Fruit fly (Drosophila melanogaster) whole organism, embryonic: ENCODE data around the gene CG31064.

Experiments
- Adf1 ChIP-seq: fragments of 200-800 bp; sonication (Bioruptor generic); IDR thresholded peaks from 2 replicates; pipeline ENCODE4 v1.3.6; 2022; ENCODE audit warnings: missing biosample characterization, missing genetic modification characterization
- Awh ChIP-seq: fragments of 200-800 bp; sonication (Bioruptor generic); IDR thresholded peaks from 2 replicates; pipeline ENCODE4, ENCODE4 v1.3.6; 2022; ENCODE audit warnings: missing biosample characterization, missing genetic modification characterization
- B-H2 ChIP-seq: fragments of 200-800 bp; sonication (Bioruptor generic); optimal IDR thresholded peaks from 2 replicates; lab custom pipeline; 2018; ENCODE audit warnings: missing biosample characterization, mild to moderate bottlenecking, missing genetic modification characterization
- CG10321 ChIP-seq: fragments of 200-800 bp; sonication (Bioruptor generic); IDR thresholded peaks from 2 replicates; pipeline ENCODE4 v1.3.6; 2022; ENCODE audit warnings: missing biosample characterization, missing genetic modification characterization
- CG15269 ChIP-seq: fragments of 200-800 bp; sonication (Bioruptor generic); optimal IDR thresholded peaks from 2 replicates; lab custom pipeline; 2018; ENCODE audit warnings: missing biosample characterization, mild to moderate bottlenecking, missing genetic modification characterization, moderate library complexity
- CG1602 ChIP-seq: fragments of 200-800 bp; sonication (Bioruptor generic); optimal IDR thresholded peaks from 3 replicates; lab custom pipeline; 2016; ENCODE audit warnings: missing biosample characterization, missing genetic modification characterization
- CG1647 ChIP-seq: fragments of 200-800 bp; sonication (Bioruptor generic); optimal IDR thresholded peaks from 3 replicates; lab custom pipeline; 2016; ENCODE audit warnings: missing biosample characterization, missing genetic modification characterization
- CG16813 ChIP-seq: fragments of 200-800 bp; sonication (Bioruptor generic); IDR thresholded peaks from 3 replicates; pipeline ENCODE4 v1.3.6; 2022; ENCODE audit warnings: missing biosample characterization, missing genetic modification characterization; ENCODE audit not compliant: partially characterized antibody
- CG1792 ChIP-seq: fragments of 200-800 bp; sonication (Bioruptor generic); optimal IDR thresholded peaks from 2 replicates; lab custom pipeline; 2016; ENCODE audit warnings: missing biosample characterization, missing genetic modification characterization
- CG18011 ChIP-seq: fragments of 200-800 bp; sonication (Bioruptor generic); optimal IDR thresholded peaks from 2 replicates; lab custom pipeline; 2017; ENCODE audit warnings: missing biosample characterization, missing genetic modification characterization, mild to moderate bottlenecking, moderate library complexity, missing genotype
- CG18599 ChIP-seq: fragments of 200-800 bp; sonication (Bioruptor generic); optimal IDR thresholded peaks from 3 replicates; lab custom pipeline; 2017; ENCODE audit warnings: missing biosample characterization, missing genetic modification characterization, mild to moderate bottlenecking, moderate library complexity, missing genetic modification reagents
- CG2120 ChIP-seq: fragments of 200-800 bp; sonication (Bioruptor generic); optimal IDR thresholded peaks from 3 replicates; lab custom pipeline; 2016; ENCODE audit warnings: missing biosample characterization, missing genetic modification characterization
- CG34376 ChIP-seq: fragments of 200-800 bp; sonication (Bioruptor generic); optimal IDR thresholded peaks from 2 replicates; lab custom pipeline; 2018; ENCODE audit warnings: missing biosample characterization, mild to moderate bottlenecking, missing genetic modification characterization
- CG3995 ChIP-seq: fragments of 200-800 bp; sonication (Bioruptor generic); optimal IDR thresholded peaks from 3 replicates; lab custom pipeline; 2016; ENCODE audit warnings: missing biosample characterization, missing genetic modification characterization
- CG42726 ChIP-seq: fragments of 200-800 bp; sonication (Bioruptor generic); IDR thresholded peaks from 2 replicates; pipeline ENCODE4 v1.3.6; 2022; ENCODE audit warnings: missing biosample characterization, missing genetic modification characterization; ENCODE audit not compliant: partially characterized antibody
- CG4282 ChIP-seq: fragments of 200-800 bp; sonication (Bioruptor generic); optimal IDR thresholded peaks from 2 replicates; lab custom pipeline; 2016; ENCODE audit warnings: missing biosample characterization, missing genetic modification characterization
- CG6854 ChIP-seq: fragments of 200-800 bp; sonication (Bioruptor generic); optimal IDR thresholded peaks from 3 replicates; lab custom pipeline; 2017; ENCODE audit warnings: missing biosample characterization, mild to moderate bottlenecking, missing genetic modification characterization
- CG7987 ChIP-seq: fragments of 200-800 bp; sonication (Bioruptor generic); optimal IDR thresholded peaks from 2 replicates; lab custom pipeline; 2018; ENCODE audit warnings: missing biosample characterization, mild to moderate bottlenecking, missing genetic modification characterization, moderate library complexity
- CG8924 ChIP-seq: fragments of 200-800 bp; optimal IDR thresholded peaks from 3 replicates; lab custom pipeline; 2019; ENCODE audit warnings: missing biosample characterization, mild to moderate bottlenecking, missing genetic modification characterization, moderate library complexity
- CG8944 ChIP-seq: fragments of 200-800 bp; sonication (Bioruptor generic); optimal IDR thresholded peaks from 3 replicates; lab custom pipeline; 2016; ENCODE audit warnings: missing biosample characterization, missing genetic modification characterization
- CG9609 ChIP-seq: fragments of 200-800 bp; sonication (Bioruptor generic); optimal IDR thresholded peaks from 3 replicates; lab custom pipeline; 2016; ENCODE audit warnings: missing biosample characterization, missing genetic modification characterization
- E2f1 ChIP-seq: fragments of 200-800 bp; sonication (Bioruptor generic); IDR thresholded peaks from 2 replicates; pipeline ENCODE4 v1.3.6; 2022; ENCODE audit warnings: missing biosample characterization, missing genetic modification characterization
- Gug ChIP-seq: fragments of 200-800 bp; sonication (Bioruptor generic); IDR thresholded peaks from 4 replicates; pipeline ENCODE4 v1.3.6; 2022; ENCODE audit warnings: missing biosample characterization, missing genetic modification characterization
- HLHmδ ChIP-seq: fragments of 200-800 bp; sonication (Bioruptor generic); optimal IDR thresholded peaks from 2 replicates; lab custom pipeline; 2018; ENCODE audit warnings: missing biosample characterization, mild to moderate bottlenecking, missing genetic modification characterization, moderate library complexity
- Hmx ChIP-seq: fragments of 200-800 bp; sonication (Bioruptor generic); optimal IDR thresholded peaks from 2 replicates; lab custom pipeline; 2016; ENCODE audit warnings: missing biosample characterization, missing genetic modification characterization
- Jarid2 ChIP-seq: fragments of 200-800 bp; sonication (Bioruptor generic); optimal IDR thresholded peaks from 3 replicates; lab custom pipeline; 2017; ENCODE audit warnings: mild to moderate bottlenecking, missing biosample characterization, missing genetic modification reagents, missing genetic modification characterization
- Myb ChIP-seq: fragments of 200-800 bp; sonication (Bioruptor generic); optimal IDR thresholded peaks from 2 replicates; lab custom pipeline; 2016; ENCODE audit warnings: missing biosample characterization, missing genetic modification characterization
- Nf-YC ChIP-seq: fragments of 200-800 bp; optimal IDR thresholded peaks from 3 replicates; lab custom pipeline; 2019; ENCODE audit warnings: missing biosample characterization, mild to moderate bottlenecking, missing genetic modification characterization, moderate library complexity
- Ptx1 ChIP-seq: fragments of 200-800 bp; sonication (Bioruptor generic); IDR thresholded peaks from 2 replicates; pipeline ENCODE4 v1.3.6; 2022; ENCODE audit warnings: missing biosample characterization, missing genetic modification characterization
- Side ChIP-seq: fragments of 200-800 bp; sonication (Bioruptor generic); optimal IDR thresholded peaks from 2 replicates; lab custom pipeline; 2016; ENCODE audit warnings: missing biosample characterization, missing genetic modification characterization
- Vsx1 ChIP-seq: fragments of 200-800 bp; sonication (Bioruptor generic); optimal IDR thresholded peaks from 2 replicates; lab custom pipeline; 2017; ENCODE audit warnings: missing biosample characterization, mild to moderate bottlenecking, missing genetic modification characterization, missing genetic modification reagents
- Xbp1 ChIP-seq: fragments of 200-800 bp; sonication (Bioruptor generic); optimal IDR thresholded peaks from 3 replicates; lab custom pipeline; 2016; ENCODE audit warnings: missing biosample characterization, mild to moderate bottlenecking, missing genetic modification characterization
- ato ChIP-seq: fragments of 200-800 bp; sonication (Bioruptor generic); IDR thresholded peaks from 2 replicates; pipeline ENCODE4 v1.3.6; 2022; ENCODE audit warnings: missing biosample characterization, missing genetic modification characterization; ENCODE audit not compliant: partially characterized antibody
- crp ChIP-seq, 2 experiments: fragments of 200-800 bp; sonication (Bioruptor generic); optimal IDR thresholded peaks; 2 replicates in 1 of 2; 3 replicates in 1 of 2; lab custom pipeline; 2017; ENCODE audit warnings: missing biosample characterization in 2 of 2, missing genetic modification characterization in 2 of 2, mild to moderate bottlenecking in 1 of 2, moderate library complexity in 1 of 2
- cwo ChIP-seq: fragments of 200-800 bp; sonication (Bioruptor generic); optimal IDR thresholded peaks from 3 replicates; lab custom pipeline; 2017; ENCODE audit warnings: missing biosample characterization, missing genetic modification characterization, mild to moderate bottlenecking, moderate library complexity, missing genetic modification reagents
- ftz-f1 ChIP-seq: fragments of 200-800 bp; sonication (Bioruptor generic); optimal IDR thresholded peaks from 2 replicates; lab custom pipeline; 2016; ENCODE audit warnings: missing biosample characterization, missing genetic modification characterization
- gce ChIP-seq: fragments of 200-800 bp; sonication (Bioruptor generic); IDR thresholded peaks from 3 replicates; pipeline ENCODE4 v1.3.6; 2022; ENCODE audit warnings: missing biosample characterization, missing genetic modification characterization
- grn ChIP-seq: fragments of 200-800 bp; sonication (Bioruptor generic); optimal IDR thresholded peaks from 3 replicates; lab custom pipeline; 2017; ENCODE audit warnings: missing biosample characterization, missing genetic modification characterization
- h ChIP-seq: fragments of >200 bp; optimal IDR thresholded peaks from 2 replicates; lab custom pipeline; 2017
- lov ChIP-seq, 2 experiments: fragments of 200-800 bp in 1 of 2; fragments of >200 bp in 1 of 2; sonication (Bioruptor generic) in 1 of 2; IDR thresholded peaks in 1 of 2; optimal IDR thresholded peaks in 1 of 2; 2 replicates in 1 of 2; 3 replicates in 1 of 2; pipeline versions ENCODE4 v1.3.6 to Lab custom; 2017 to 2022; ENCODE audit warnings: missing biosample characterization in 1 of 2, missing genetic modification characterization in 1 of 2
- odd ChIP-seq: fragments of 200-800 bp; sonication (Bioruptor generic); optimal IDR thresholded peaks from 2 replicates; lab custom pipeline; 2017; ENCODE audit warnings: missing biosample characterization, mild to moderate bottlenecking, missing genetic modification characterization
- peb ChIP-seq: fragments of 200-800 bp; sonication (Bioruptor generic); IDR thresholded peaks from 2 replicates; pipeline ENCODE4 v1.3.6; 2022; ENCODE audit warnings: missing biosample characterization, missing genetic modification characterization
- phol ChIP-seq: fragments of 200-800 bp; sonication (Bioruptor generic); optimal IDR thresholded peaks from 3 replicates; lab custom pipeline; 2018; ENCODE audit warnings: missing biosample characterization, mild to moderate bottlenecking, missing genetic modification characterization, moderate library complexity
- pum ChIP-seq: fragments of 200-800 bp; sonication (Bioruptor generic); optimal IDR thresholded peaks from 2 replicates; lab custom pipeline; 2016; ENCODE audit warnings: missing biosample characterization, missing genetic modification characterization
- pzg ChIP-seq: fragments of 200-800 bp; sonication (Bioruptor generic); optimal IDR thresholded peaks from 3 replicates; lab custom pipeline; 2018; ENCODE audit warnings: missing biosample characterization, mild to moderate bottlenecking, missing genetic modification characterization, moderate library complexity
- scrt ChIP-seq: fragments of 200-800 bp; sonication (Bioruptor generic); optimal IDR thresholded peaks from 2 replicates; lab custom pipeline; 2018; ENCODE audit warnings: missing biosample characterization, mild to moderate bottlenecking, missing genetic modification characterization, moderate library complexity
- sr ChIP-seq: fragments of 200-800 bp; sonication (Bioruptor generic); IDR thresholded peaks from 3 replicates; pipeline ENCODE4 v1.3.6; 2022; ENCODE audit warnings: missing biosample characterization, missing genetic modification characterization
- zfh1 ChIP-seq: fragments of 200-800 bp; sonication (Bioruptor generic); IDR thresholded peaks from 3 replicates; pipeline ENCODE4 v1.3.6; 2022; ENCODE audit warnings: missing biosample characterization, missing genetic modification characterization

CG31064 gene

dm6 chr3R:27244742-27245400, 6.0 kb upstream of the CG31064 start, which contains the start of gene CG18766 (continued):
- TF ChIP-seq scrt (GFP tag; lab: Kevin White, UChicago): peak; percentile 99
- TF ChIP-seq zfh1 (GFP tag; lab: Robert Waterston, UW): 0 out of 3 replicates have a peak, but pooled peaks have one; percentile 38
- TF ChIP-seq Ptx1 (GFP tag; lab: Robert Waterston, UW): peak; percentile 28; the same call in 1 of the 2 replicates
- TF ChIP-seq h: no peak
- TF ChIP-seq pzg: peak; percentile 82
- 0 out of 3 replicates have a peak, but pooled peaks have one; percentile 13 for TF ChIP-seq gce (GFP tag; lab: Robert Waterston, UW)
- 0 out of 3 replicates have a peak, but pooled peaks have one; percentile 44 for TF ChIP-seq sr (GFP tag; lab: Robert Waterston, UW)
- TF ChIP-seq CG4282 (GFP tag; lab: Kevin White, UChicago): no peak
- TF ChIP-seq pum: no peak
- peak; percentile 37 for TF ChIP-seq CG2120 (GFP tag; lab: Kevin White, UChicago)
- peak; percentile 69 for TF ChIP-seq ftz-f1 (GFP tag; lab: Kevin White, UChicago)
- no peak for TF ChIP-seq Hmx (GFP tag; lab: Kevin White, UChicago)
- TF ChIP-seq CG15269 (tag; lab: Kevin White, UChicago): peak; percentile 12
- peak; percentile 31 for TF ChIP-seq CG3995 (GFP tag; lab: Kevin White, UChicago)
- peak; percentile 25 for TF ChIP-seq Xbp1 (GFP tag; lab: Kevin White, UChicago)
- peak; percentile 41 for TF ChIP-seq grn
- TF ChIP-seq CG10321 (GFP tag; lab: Robert Waterston, UW): peak; percentile 98
- peak; percentile 42; the same call in 1 of the 2 replicates for TF ChIP-seq ato (GFP tag; lab: Robert Waterston, UW)
- TF ChIP-seq CG1602 (GFP tag; lab: Kevin White, UChicago): no peak
- TF ChIP-seq Awh (GFP tag; lab: Robert Waterston, UW): 0 out of 2 replicates have a peak, but pooled peaks have one; percentile 24
- TF ChIP-seq CG42726 (GFP tag; lab: Robert Waterston, UW): peak; percentile 71; the same call in 1 of the 2 replicates
- TF ChIP-seq CG18599 (GFP tag; lab: Kevin White, UChicago): peak; percentile 4
- TF ChIP-seq HLHmδ: peak; percentile 65
- no peak for TF ChIP-seq cwo (GFP tag; lab: Kevin White, UChicago)
- no peak for TF ChIP-seq CG9609
- no peak for TF ChIP-seq CG1647 (GFP tag; lab: Kevin White, UChicago)
- peak in 1 of 2 experiments; percentile 20 for TF ChIP-seq crp (GFP tag; optimal IDR thresholded peaks at IDR 0.05; lab: Kevin White, UChicago)
- TF ChIP-seq Adf1 (GFP tag; lab: Robert Waterston, UW): peak; percentile 66
- TF ChIP-seq Nf-YC: peak; percentile 73
- TF ChIP-seq CG34376: peak; percentile 10
- peak; percentile 36 for TF ChIP-seq Side
- TF ChIP-seq CG18011 (GFP tag; lab: Kevin White, UChicago): peak; percentile 12
- TF ChIP-seq phol (tag; lab: Kevin White, UChicago): peak; percentile 40
- 0 out of 2 replicates have a peak, but pooled peaks have one; percentile 20 for TF ChIP-seq E2f1 (GFP tag; lab: Robert Waterston, UW)
- 0 out of 3 replicates have a peak, but pooled peaks have one; percentile 21 for TF ChIP-seq CG16813
- peak; percentile 6 for TF ChIP-seq CG7987 (GFP tag; lab: Kevin White, UChicago)
- peak; percentile 18; the same call in 1 of the 4 replicates for TF ChIP-seq Gug
- TF ChIP-seq lov (optimal IDR thresholded peaks at IDR 0.05; lab: Kevin White, UChicago): no peak
- 0 out of 3 replicates have a peak, but pooled peaks have one; percentile 30 for TF ChIP-seq lov (GFP tag; IDR thresholded peaks at IDR 0.05; lab: Robert Waterston, UW)
- TF ChIP-seq odd (GFP tag; lab: Kevin White, UChicago): no peak
- no peak for TF ChIP-seq Vsx1 (GFP tag; lab: Kevin White, UChicago)
- TF ChIP-seq Jarid2 (GFP tag; lab: Kevin White, UChicago): peak; percentile 33
- TF ChIP-seq Myb: peak; percentile 77
- TF ChIP-seq CG1792 (GFP tag; lab: Kevin White, UChicago): peak; percentile 5
- 0 out of 2 replicates have a peak, but pooled peaks have one; percentile 15 for TF ChIP-seq peb (GFP tag; lab: Robert Waterston, UW)
- peak; percentile 2 for TF ChIP-seq CG8944 (GFP tag; lab: Kevin White, UChicago)
- TF ChIP-seq CG8924: peak; percentile 14
- peak; percentile 20 for TF ChIP-seq B-H2
- TF ChIP-seq CG6854 (GFP tag; lab: Kevin White, UChicago): peak; percentile 11
